Fruit fly (Drosophila melanogaster) whole organism, embryonic: ENCODE measurements around the gene CG7342.

ENCODE experiments used
- Adf1 ChIP-seq: fragments of 200-800 bp; sonication (Bioruptor generic); IDR thresholded peaks from 2 replicates; pipeline ENCODE4 v1.3.6; 2022; ENCODE audit warnings: missing biosample characterization, missing genetic modification characterization
- Blimp-1 ChIP-seq: fragments of 200-800 bp; sonication (Bioruptor generic); optimal IDR thresholded peaks from 3 replicates; lab custom pipeline; 2018; ENCODE audit warnings: missing biosample characterization, missing genetic modification characterization, mild to moderate bottlenecking, moderate library complexity, missing genetic modification reagents
- CG10147 ChIP-seq: fragments of 200-800 bp; sonication (Bioruptor generic); optimal IDR thresholded peaks from 2 replicates; lab custom pipeline; 2019; ENCODE audit warnings: missing biosample characterization, mild to moderate bottlenecking, missing genetic modification characterization, moderate library complexity
- CG10321 ChIP-seq: fragments of 200-800 bp; sonication (Bioruptor generic); IDR thresholded peaks from 2 replicates; pipeline ENCODE4 v1.3.6; 2022; ENCODE audit warnings: missing biosample characterization, missing genetic modification characterization
- CG11560 ChIP-seq: fragments of 200-800 bp; sonication (Bioruptor generic); IDR thresholded peaks from 3 replicates; pipeline ENCODE4 v1.3.6; 2022; ENCODE audit warnings: missing biosample characterization, missing genetic modification characterization
- CG12744 ChIP-seq: fragments of 200-800 bp; sonication (Bioruptor generic); optimal IDR thresholded peaks from 2 replicates; lab custom pipeline; 2016; ENCODE audit warnings: missing biosample characterization, missing genetic modification characterization
- CG13894 ChIP-seq: fragments of 200-800 bp; sonication (Bioruptor generic); optimal IDR thresholded peaks from 3 replicates; lab custom pipeline; 2018; ENCODE audit warnings: missing biosample characterization, mild to moderate bottlenecking, missing genetic modification characterization, moderate library complexity
- CG14860 ChIP-seq: fragments of 200-800 bp; sonication (Bioruptor generic); IDR thresholded peaks from 3 replicates; pipeline ENCODE4 v1.3.6; 2022; ENCODE audit warnings: missing biosample characterization, missing genetic modification characterization; ENCODE audit not compliant: partially characterized antibody
- CG15073 ChIP-seq: fragments of 200-800 bp; sonication (Bioruptor generic); optimal IDR thresholded peaks from 2 replicates; lab custom pipeline; 2016; ENCODE audit warnings: missing biosample characterization, missing genetic modification characterization
- CG16779 ChIP-seq: fragments of 200-800 bp; sonication (Bioruptor generic); IDR thresholded peaks from 2 replicates; pipeline ENCODE4 v1.3.6; 2022; ENCODE audit warnings: missing biosample characterization, missing genetic modification characterization
- CG16813 ChIP-seq: fragments of 200-800 bp; sonication (Bioruptor generic); IDR thresholded peaks from 3 replicates; pipeline ENCODE4 v1.3.6; 2022; ENCODE audit warnings: missing biosample characterization, missing genetic modification characterization; ENCODE audit not compliant: partially characterized antibody
- CG17385 ChIP-seq: fragments of 200-800 bp; sonication (Bioruptor generic); optimal IDR thresholded peaks from 3 replicates; lab custom pipeline; 2018; ENCODE audit warnings: missing biosample characterization, mild to moderate bottlenecking, missing genetic modification characterization
- CG18262 ChIP-seq: fragments of 200-800 bp; optimal IDR thresholded peaks from 3 replicates; lab custom pipeline; 2019; ENCODE audit warnings: missing biosample characterization, mild to moderate bottlenecking, missing genetic modification characterization, moderate library complexity
- CG31224 ChIP-seq: fragments of 200-800 bp; sonication (Bioruptor generic); IDR thresholded peaks from 2 replicates; pipeline ENCODE4 v1.3.6; 2022; ENCODE audit warnings: missing biosample characterization, missing genetic modification characterization
- CG32532 ChIP-seq: fragments of 200-800 bp; sonication (Bioruptor generic); IDR thresholded peaks from 2 replicates; pipeline ENCODE4 v1.3.6; 2022; ENCODE audit warnings: missing biosample characterization, missing genetic modification characterization
- CG34376 ChIP-seq: fragments of 200-800 bp; sonication (Bioruptor generic); optimal IDR thresholded peaks from 2 replicates; lab custom pipeline; 2018; ENCODE audit warnings: missing biosample characterization, mild to moderate bottlenecking, missing genetic modification characterization
- CG34422 ChIP-seq: fragments of 200-800 bp; sonication (Bioruptor generic); IDR thresholded peaks from 3 replicates; pipeline ENCODE4 v1.3.6; 2022; ENCODE audit warnings: missing biosample characterization, missing genetic modification characterization
- CG43689 ChIP-seq: fragments of 200-800 bp; sonication (Bioruptor generic); IDR thresholded peaks from 2 replicates; pipeline ENCODE4 v1.3.6; 2022; ENCODE audit warnings: missing biosample characterization, missing genetic modification characterization
- CG7372 ChIP-seq: fragments of 200-800 bp; sonication (Bioruptor generic); IDR thresholded peaks from 2 replicates; pipeline ENCODE4 v1.3.6; 2022; ENCODE audit warnings: missing biosample characterization, missing genetic modification characterization
- CG8089 ChIP-seq: fragments of 200-800 bp; sonication (Bioruptor generic); optimal IDR thresholded peaks from 3 replicates; lab custom pipeline; 2016; ENCODE audit warnings: missing biosample characterization, missing genetic modification characterization
- CG8924 ChIP-seq: fragments of 200-800 bp; optimal IDR thresholded peaks from 3 replicates; lab custom pipeline; 2019; ENCODE audit warnings: missing biosample characterization, mild to moderate bottlenecking, missing genetic modification characterization, moderate library complexity
- Dp ChIP-seq: fragments of 200-800 bp; sonication (Bioruptor generic); optimal IDR thresholded peaks from 2 replicates; lab custom pipeline; 2018; ENCODE audit warnings: missing biosample characterization, mild to moderate bottlenecking, missing genetic modification characterization, moderate library complexity
- Hmx ChIP-seq: fragments of 200-800 bp; sonication (Bioruptor generic); optimal IDR thresholded peaks from 2 replicates; lab custom pipeline; 2016; ENCODE audit warnings: missing biosample characterization, missing genetic modification characterization
- Hr39 ChIP-seq: fragments of >200 bp; optimal IDR thresholded peaks from 2 replicates; lab custom pipeline; 2017
- Med ChIP-seq: fragments of 200-800 bp; sonication (Bioruptor generic); peaks from one replicate; lab custom pipeline; 2016; ENCODE audit warnings: missing biosample characterization, missing genetic modification characterization, mild to moderate bottlenecking, inconsistent platforms, moderate library complexity
- Myb ChIP-seq: fragments of 200-800 bp; sonication (Bioruptor generic); optimal IDR thresholded peaks from 2 replicates; lab custom pipeline; 2016; ENCODE audit warnings: missing biosample characterization, missing genetic modification characterization
- Ravus ChIP-seq: fragments of 200-800 bp; sonication (Bioruptor generic); IDR thresholded peaks from 2 replicates; pipeline ENCODE4 v1.3.6; 2022; ENCODE audit warnings: missing biosample characterization, missing genetic modification characterization
- Ssrp ChIP-seq: fragments of 200-800 bp; sonication (Bioruptor generic); optimal IDR thresholded peaks from 2 replicates; lab custom pipeline; 2018; ENCODE audit warnings: missing biosample characterization, mild to moderate bottlenecking, missing genetic modification characterization, moderate library complexity
- TFAM ChIP-seq: fragments of 200-800 bp; sonication (Bioruptor generic); optimal IDR thresholded peaks from 2 replicates; lab custom pipeline; 2017; ENCODE audit warnings: missing biosample characterization, missing genetic modification characterization, inconsistent platforms
- ab ChIP-seq: fragments of 200-800 bp; sonication (Bioruptor generic); optimal IDR thresholded peaks from 2 replicates; lab custom pipeline; 2016; ENCODE audit warnings: missing biosample characterization, missing genetic modification characterization
- cg ChIP-seq: fragments of 200-800 bp; sonication (Bioruptor generic); optimal IDR thresholded peaks from 3 replicates; lab custom pipeline; 2019; ENCODE audit warnings: missing biosample characterization, mild to moderate bottlenecking, missing genetic modification characterization, moderate library complexity
- gsb ChIP-seq: fragments of 200-800 bp; sonication (Bioruptor generic); IDR thresholded peaks from 2 replicates; pipeline ENCODE4 v1.3.6; 2022; ENCODE audit warnings: missing biosample characterization, missing genetic modification characterization
- hb ChIP-seq: fragments of 200-800 bp; sonication (Bioruptor generic); IDR thresholded peaks from 3 replicates; pipeline ENCODE4 v1.3.6; 2022; ENCODE audit warnings: missing biosample characterization, missing genetic modification characterization; ENCODE audit not compliant: partially characterized antibody
- ind ChIP-seq: fragments of 200-800 bp; sonication (Bioruptor generic); optimal IDR thresholded peaks from 3 replicates; lab custom pipeline; 2016; ENCODE audit warnings: missing biosample characterization, missing genetic modification characterization
- kah ChIP-seq: fragments of 200-800 bp; sonication (Bioruptor generic); optimal IDR thresholded peaks from 2 replicates; lab custom pipeline; 2018; ENCODE audit warnings: missing biosample characterization, mild to moderate bottlenecking, missing genetic modification characterization
- peb ChIP-seq: fragments of 200-800 bp; sonication (Bioruptor generic); IDR thresholded peaks from 2 replicates; pipeline ENCODE4 v1.3.6; 2022; ENCODE audit warnings: missing biosample characterization, missing genetic modification characterization
- phol ChIP-seq: fragments of 200-800 bp; sonication (Bioruptor generic); optimal IDR thresholded peaks from 3 replicates; lab custom pipeline; 2018; ENCODE audit warnings: missing biosample characterization, mild to moderate bottlenecking, missing genetic modification characterization, moderate library complexity
- ranshi ChIP-seq: fragments of 200-800 bp; sonication (Bioruptor generic); IDR thresholded peaks from 2 replicates; pipeline ENCODE4 v1.3.6; 2022; ENCODE audit warnings: missing biosample characterization, missing genetic modification characterization
- rib ChIP-seq: fragments of 200-800 bp; sonication (Bioruptor generic); IDR thresholded peaks from 2 replicates; pipeline ENCODE4 v1.3.6; 2022; ENCODE audit warnings: missing biosample characterization, missing genetic modification characterization
- ro ChIP-seq: fragments of 200-800 bp; sonication (Bioruptor generic); IDR thresholded peaks from 2 replicates; pipeline ENCODE4 v1.3.6; 2022; ENCODE audit warnings: missing biosample characterization, missing genetic modification characterization
- sd ChIP-seq: fragments of 200-800 bp; sonication (Bioruptor generic); optimal IDR thresholded peaks from 3 replicates; lab custom pipeline; 2018; ENCODE audit warnings: missing biosample characterization, mild to moderate bottlenecking, missing genetic modification characterization, moderate library complexity
- so ChIP-seq: fragments of 200-800 bp; sonication (Bioruptor generic); IDR thresholded peaks from 3 replicates; pipeline ENCODE4 v1.3.6; 2022; ENCODE audit warnings: missing biosample characterization, missing genetic modification characterization
- sqz ChIP-seq: fragments of 200-800 bp; sonication (Bioruptor generic); optimal IDR thresholded peaks from 3 replicates; lab custom pipeline; 2018; ENCODE audit warnings: missing biosample characterization, mild to moderate bottlenecking, missing genetic modification characterization
- twi ChIP-seq: fragments of 200-800 bp; optimal IDR thresholded peaks from 2 replicates; lab custom pipeline; 2019; ENCODE audit warnings: missing biosample characterization, mild to moderate bottlenecking, missing genetic modification characterization, moderate library complexity
- usp ChIP-seq: fragments of >200 bp; optimal IDR thresholded peaks from 2 replicates; lab custom pipeline; 2017; ENCODE audit warnings: missing biosample characterization, missing genetic modification characterization
- vfl ChIP-seq: fragments of 200-800 bp; sonication (Bioruptor generic); optimal IDR thresholded peaks from 2 replicates; lab custom pipeline; 2016; ENCODE audit warnings: missing biosample characterization, missing genetic modification characterization
- zen2 ChIP-seq: fragments of 200-800 bp; sonication (Bioruptor generic); IDR thresholded peaks from 3 replicates; pipeline ENCODE4 v1.3.6; 2022; ENCODE audit warnings: missing biosample characterization, missing genetic modification characterization; ENCODE audit not compliant: partially characterized antibody

Gene CG7342

dm6 chr3R:19625300-19626230, 22.4 kb downstream of the CG7342 start (continued):
- TF ChIP-seq Dp (GFP tag; lab: Kevin White, UChicago) (no peak), sd (tag; lab: Kevin White, UChicago) (peak; percentile 12), CG13894 (tag; lab: Kevin White, UChicago) (peak; percentile 98), Med (GFP tag; lab: Kevin White, UChicago) (peak; percentile 0), Myb (GFP tag; lab: Kevin White, UChicago) (no peak)

- TF ChIP-seq CG14860 (GFP tag; lab: Robert Waterston, UW) (no peak), CG11560 (tag; lab: Robert Waterston, UW) (no peak), CG17385 (GFP tag; lab: Kevin White, UChicago) (no peak), CG10321 (GFP tag; lab: Robert Waterston, UW) (no peak), gsb (GFP tag; lab: Robert Waterston, UW) (0 out of 2 replicates have a peak, but pooled peaks have one; percentile 8), phol (peak; percentile 74), CG18262 (tag; lab: Kevin White, UChicago) (peak; percentile 72), CG10147 (peak; percentile 58), ranshi (GFP tag; lab: Robert Waterston, UW) (no peak; the same call in 1 of the 2 replicates), usp (GFP tag; lab: Kevin White, UChicago) (no peak), CG12744 (no peak), sqz (no peak), ro (GFP tag; lab: Robert Waterston, UW) (no peak), ind (GFP tag; lab: Kevin White, UChicago) (peak; percentile 61), Adf1 (no peak), cg (GFP tag; lab: Kevin White, UChicago) (no peak), twi (tag; lab: Kevin White, UChicago) (no peak), CG7372 (0 out of 2 replicates have a peak, but pooled peaks have one; percentile 21), zen2 (GFP tag; lab: Robert Waterston, UW) (no peak), ab (GFP tag; lab: Kevin White, UChicago) (no peak), vfl (GFP tag; lab: Kevin White, UChicago) (no peak), Ssrp (no peak), Ravus (GFP tag; lab: Robert Waterston, UW) (no peak), peb (GFP tag; lab: Robert Waterston, UW) (no peak), CG34376 (no peak), rib (GFP tag; lab: Robert Waterston, UW) (no peak), TFAM (peak; percentile 3), CG34422 (GFP tag; lab: Robert Waterston, UW) (no peak), Hmx (GFP tag; lab: Kevin White, UChicago) (no peak), CG43689 (no peak), CG8089 (no peak), CG16779 (GFP tag; lab: Robert Waterston, UW) (no peak), hb (GFP tag; lab: Robert Waterston, UW) (no peak), kah (GFP tag; lab: Kevin White, UChicago) (no peak), CG15073 (GFP tag; lab: Kevin White, UChicago) (no peak), CG8924 (tag; lab: Kevin White, UChicago) (peak; percentile 71), CG32532 (GFP tag; lab: Robert Waterston, UW) (peak; percentile 54; the same call in 1 of the 2 replicates), Hr39 (lab: Kevin White, UChicago) (no peak), CG31224 (GFP tag; lab: Robert Waterston, UW) (no peak), Blimp-1 (peak; percentile 56), CG16813 (GFP tag; lab: Robert Waterston, UW) (no peak), so (GFP tag; lab: Robert Waterston, UW) (no peak)
Measured at dm6 chr3R:19627792-19628522, 24.8 kb downstream of the CG7342 start.
